Worm (Caenorhabditis elegans) whole organism, midembryonic: Measurements from ENCODE around the gene cdh-3.

ENCODE experiments used
- T22C8.4 ChIP-seq: fragments of 200-800 bp; sonication (Bioruptor generic); IDR thresholded peaks from 2 replicates; pipeline ENCODE4 v1.3.6; 2022; ENCODE audit warnings: missing genetic modification characterization, missing compliant biosample characterization
- cog-1 ChIP-seq: sonication (generic microtip); optimal IDR thresholded peaks from 2 replicates; lab custom pipeline; 2016; ENCODE audit warnings: missing genetic modification characterization, missing compliant biosample characterization
- flt-1 ChIP-seq: fragments of 200-800 bp; sonication (Bioruptor generic); IDR thresholded peaks from 2 replicates; pipeline ENCODE4 v1.3.6; 2022; ENCODE audit warnings: missing genetic modification characterization, missing compliant biosample characterization
- klf-2 ChIP-seq: fragments of 200-800 bp; sonication (Bioruptor generic); conservative IDR thresholded peaks from 2 replicates; pipeline ENCODE4 v1.3.6; 2022; ENCODE audit warnings: missing genetic modification reagents, missing genetic modification characterization, missing compliant biosample characterization
- med-1 ChIP-seq: sonication (generic microtip); optimal IDR thresholded peaks from 2 replicates; lab custom pipeline; 2017; ENCODE audit warnings: missing genetic modification characterization, mild to moderate bottlenecking, missing compliant biosample characterization, antibody characterized with exemption, missing genetic modification reagents; ENCODE audit not compliant: insufficient read depth
- ref-1 ChIP-seq: fragments of 200-800 bp; sonication (Bioruptor generic); conservative IDR thresholded peaks from 2 replicates; pipeline ENCODE4 v1.3.6; 2022; ENCODE audit warnings: missing genetic modification reagents, missing genetic modification characterization, missing compliant biosample characterization
- tab-1 ChIP-seq: fragments of 200-800 bp; sonication (Bioruptor generic); IDR thresholded peaks from 2 replicates; pipeline ENCODE4 v1.3.6; 2022; ENCODE audit warnings: missing genetic modification characterization, missing compliant biosample characterization
- ztf-23 ChIP-seq: fragments of 200-800 bp; sonication (Bioruptor generic); IDR thresholded peaks from 2 replicates; pipeline ENCODE4 v1.3.6; 2022; ENCODE audit warnings: missing genetic modification reagents, missing genetic modification characterization, missing compliant biosample characterization
- ztf-29 ChIP-seq: fragments of 200-800 bp; sonication (Bioruptor generic); IDR thresholded peaks from 2 replicates; pipeline ENCODE4 v1.3.6; 2022; ENCODE audit warnings: missing genetic modification reagents, missing genetic modification characterization, missing compliant biosample characterization

Gene cdh-3

ce11 chrIII:7731085-7731484 lies 23.2 kb downstream of the cdh-3 start:
- no peak for TF ChIP-seq ztf-29 (GFP tag; lab: Robert Waterston, UW)
- TF ChIP-seq flt-1, result no peak
- TF ChIP-seq klf-2 (GFP tag; lab: Robert Waterston, UW), result no peak
- TF ChIP-seq T22C8.4 (GFP tag; lab: Robert Waterston, UW), result no peak
- TF ChIP-seq cog-1 (tag; lab: Kevin White, UChicago), result no peak
- no peak for TF ChIP-seq ztf-23 (GFP tag; lab: Robert Waterston, UW)
- no peak for TF ChIP-seq tab-1 (GFP tag; lab: Robert Waterston, UW)
- no peak for TF ChIP-seq med-1
- TF ChIP-seq ref-1 (GFP tag; lab: Robert Waterston, UW), result no peak

- no peak for TF ChIP-seq ztf-23 (GFP tag; lab: Robert Waterston, UW)
- TF ChIP-seq ref-1 (GFP tag; lab: Robert Waterston, UW), result no peak
- TF ChIP-seq klf-2 (GFP tag; lab: Robert Waterston, UW), result no peak
- TF ChIP-seq tab-1 (GFP tag; lab: Robert Waterston, UW), result no peak
- TF ChIP-seq flt-1, result no peak
- no peak for TF ChIP-seq cog-1 (tag; lab: Kevin White, UChicago)
- no peak for TF ChIP-seq ztf-29 (GFP tag; lab: Robert Waterston, UW)
- no peak for TF ChIP-seq med-1
- no peak for TF ChIP-seq T22C8.4 (GFP tag; lab: Robert Waterston, UW)
These were observed 23.9 kb downstream of the cdh-3 start for ce11 chrIII:7730331-7730730.

ce11 chrIII:7729534-7730061 lies 24.6 kb downstream of the cdh-3 start, which contains the start of gene ZK112.4:
Gene ZK112.4 (minus strand): TSS chrIII:7730011.
- TF ChIP-seq cog-1 (tag; lab: Kevin White, UChicago), result peak; percentile 85
- no peak for TF ChIP-seq ztf-29 (GFP tag; lab: Robert Waterston, UW)
- no peak for TF ChIP-seq tab-1 (GFP tag; lab: Robert Waterston, UW)
- peak; percentile 27; the same call in 1 of the 2 replicates for TF ChIP-seq ztf-23 (GFP tag; lab: Robert Waterston, UW)
- TF ChIP-seq flt-1, result peak; percentile 28; the same call in 1 of the 2 replicates
- TF ChIP-seq klf-2 (GFP tag; lab: Robert Waterston, UW), result no peak

- TF ChIP-seq flt-1 (0 out of 2 replicates have a peak, but pooled peaks have one; percentile 23), ref-1 (GFP tag; lab: Robert Waterston, UW) (no peak)
These were observed 25.2 kb downstream of the cdh-3 start for ce11 chrIII:7729062-7729461.

ce11 chrIII:7728494-7728893 lies 25.8 kb downstream of the cdh-3 start:
- TF ChIP-seq klf-2 (GFP tag; lab: Robert Waterston, UW), result no peak
- TF ChIP-seq flt-1, result 0 out of 2 replicates have a peak, but pooled peaks have one; percentile 17
- TF ChIP-seq cog-1 (tag; lab: Kevin White, UChicago), result peak; percentile 39

ce11 chrIII:7726500-7726899 lies 27.7 kb downstream of the cdh-3 start:
- TF ChIP-seq ztf-23 (GFP tag; lab: Robert Waterston, UW) (no peak), ztf-29 (GFP tag; lab: Robert Waterston, UW) (no peak), cog-1 (tag; lab: Kevin White, UChicago) (no peak), med-1 (no peak), tab-1 (GFP tag; lab: Robert Waterston, UW) (no peak), ref-1 (GFP tag; lab: Robert Waterston, UW) (no peak), klf-2 (GFP tag; lab: Robert Waterston, UW) (no peak), flt-1 (no peak), T22C8.4 (GFP tag; lab: Robert Waterston, UW) (no peak)

- TF ChIP-seq tab-1 (GFP tag; lab: Robert Waterston, UW) (0 out of 2 replicates have a peak, but pooled peaks have one; percentile 19), ztf-29 (GFP tag; lab: Robert Waterston, UW) (no peak), flt-1 (no peak)
These were observed 28.6 kb downstream of the cdh-3 start for ce11 chrIII:7725483-7726250.

ce11 chrIII:7724433-7724832 lies 29.8 kb downstream of the cdh-3 start:
- TF ChIP-seq cog-1 (tag; lab: Kevin White, UChicago) (no peak), ref-1 (GFP tag; lab: Robert Waterston, UW) (no peak), ztf-29 (GFP tag; lab: Robert Waterston, UW) (no peak)

- TF ChIP-seq ref-1 (GFP tag; lab: Robert Waterston, UW) (no peak), ztf-29 (GFP tag; lab: Robert Waterston, UW) (no peak), tab-1 (GFP tag; lab: Robert Waterston, UW) (no peak), cog-1 (tag; lab: Kevin White, UChicago) (no peak), ztf-23 (GFP tag; lab: Robert Waterston, UW) (no peak), klf-2 (GFP tag; lab: Robert Waterston, UW) (no peak), flt-1 (no peak)
These were observed 30.7 kb downstream of the cdh-3 start for ce11 chrIII:7723412-7724068.

- TF ChIP-seq ztf-29 (GFP tag; lab: Robert Waterston, UW), result no peak
- no peak for TF ChIP-seq ztf-23 (GFP tag; lab: Robert Waterston, UW)
- TF ChIP-seq tab-1 (GFP tag; lab: Robert Waterston, UW), result no peak
- TF ChIP-seq med-1, result no peak
- TF ChIP-seq T22C8.4 (GFP tag; lab: Robert Waterston, UW), result no peak
- no peak for TF ChIP-seq cog-1 (tag; lab: Kevin White, UChicago)
- TF ChIP-seq klf-2 (GFP tag; lab: Robert Waterston, UW), result no peak
- TF ChIP-seq flt-1, result no peak
- TF ChIP-seq ref-1 (GFP tag; lab: Robert Waterston, UW), result no peak
These were observed 31.2 kb downstream of the cdh-3 start for ce11 chrIII:7722999-7723398.
